Worm (Caenorhabditis elegans): ENCODE results near the gene K07C5.3.

DNA sequence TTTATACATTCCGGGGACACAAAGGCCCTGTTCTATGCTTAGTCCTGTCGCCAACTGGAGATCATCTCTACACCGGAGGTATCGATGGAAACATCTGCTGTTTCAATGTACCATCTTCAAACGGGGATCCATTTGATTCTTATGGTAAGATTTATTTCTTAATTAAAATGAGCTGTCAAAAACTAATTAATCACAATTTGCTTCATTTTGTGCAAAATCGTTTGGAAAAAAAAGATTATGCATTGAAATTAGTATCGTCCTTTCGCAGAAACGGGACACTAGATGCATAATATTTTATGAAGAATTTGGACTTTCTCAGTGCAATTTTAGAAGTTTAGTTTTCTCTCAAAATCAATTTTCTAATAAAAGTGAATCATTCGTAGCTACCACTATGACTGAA is 21.0 kb downstream of the K07C5.3 start:
- TF ChIP-seq pha-4 (tag; optimal IDR thresholded peaks at IDR 0.05) (no peak), unc-62 (GFP tag; optimal IDR thresholded peaks at IDR 0.05) (no peak), nhr-11 (tag; optimal IDR thresholded peaks at IDR 0.05) (no peak), fos-1 (tag; optimal IDR thresholded peaks at IDR 0.05) (no peak), zag-1 (tag; optimal IDR thresholded peaks at IDR 0.05) (no peak), mdl-1 (tag; optimal IDR thresholded peaks at IDR 0.05) (no peak), ztf-11 (tag; optimal IDR thresholded peaks at IDR 0.05) (no peak), nfya-1 (tag; optimal IDR thresholded peaks at IDR 0.05; ENCODE audit: insufficient read depth) (no peak), nhr-77 (tag; optimal IDR thresholded peaks at IDR 0.05) (no peak), elt-3 (tag; optimal IDR thresholded peaks at IDR 0.05) (no peak), ceh-28 (tag; optimal IDR thresholded peaks at IDR 0.05) (no peak), elt-1 (tag; optimal IDR thresholded peaks at IDR 0.05) (no peak), snpc-4 (tag; optimal IDR thresholded peaks at IDR 0.05) (no peak)
